Worm (Caenorhabditis elegans): ENCODE data around the gene kcnl-4.

DNA sequence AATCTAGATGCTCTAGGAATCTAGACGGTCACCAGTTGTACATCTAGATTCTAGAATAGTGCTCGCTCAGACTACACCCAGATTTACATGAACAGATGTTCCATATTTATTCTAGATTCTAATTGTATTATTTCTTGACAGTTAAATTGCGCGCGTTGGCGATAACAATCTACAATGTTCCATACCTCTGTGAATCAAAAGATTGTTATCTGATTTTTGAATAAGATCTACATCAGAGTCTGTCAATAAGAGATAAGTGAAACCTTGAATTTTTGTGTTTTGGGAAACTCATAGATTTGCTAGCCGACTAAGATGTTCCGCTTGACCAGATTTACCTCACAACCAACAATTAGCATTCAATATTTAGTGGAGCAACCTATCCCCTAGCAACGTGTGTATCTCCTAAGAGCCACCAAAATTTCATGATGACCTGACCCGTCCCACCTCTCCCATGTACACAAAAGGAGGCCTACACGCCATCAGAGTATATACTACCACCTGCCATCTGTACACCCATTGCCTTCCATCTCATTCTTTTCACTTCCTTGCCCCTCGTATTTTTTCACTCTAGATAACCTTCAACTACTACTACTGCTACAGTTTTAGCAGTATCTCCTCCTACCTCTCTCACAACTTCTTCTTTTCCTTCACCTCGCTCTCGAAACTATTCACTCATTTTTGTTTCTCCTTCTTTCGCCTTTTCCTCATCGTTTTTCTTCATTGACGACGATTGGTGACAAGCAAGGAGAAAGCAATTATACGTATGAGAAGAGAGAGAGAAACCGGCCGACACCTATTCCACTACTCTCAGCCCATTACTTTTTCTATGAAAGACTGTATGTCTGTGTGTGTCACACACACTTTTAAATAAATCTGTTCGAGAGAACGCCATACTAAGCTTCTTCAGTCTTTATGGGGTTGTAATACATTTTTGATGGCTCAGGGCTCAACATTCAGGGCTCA lies 23.9 kb upstream of the kcnl-4 start:
- TF ChIP-seq F49E8.2 (tag; optimal IDR thresholded peaks at IDR 0.05; ENCODE audit: insufficient read depth): no peak
- TF ChIP-seq ceh-100 (GFP tag; IDR thresholded peaks at IDR 0.05): no peak
- TF ChIP-seq zim-3 (tag; optimal IDR thresholded peaks at IDR 0.05): no peak
- TF ChIP-seq tlf-1 (GFP tag; optimal IDR thresholded peaks at IDR 0.05): no peak
- no peak for TF ChIP-seq dpff-1 (tag; optimal IDR thresholded peaks at IDR 0.05)
- TF ChIP-seq let-526 (GFP tag; IDR thresholded peaks at IDR 0.05): no peak
- TF ChIP-seq snpc-1.3 (tag; optimal IDR thresholded peaks at IDR 0.05; ENCODE audit: insufficient read depth): no peak
- no peak for TF ChIP-seq hmg-20 (GFP tag; IDR thresholded peaks at IDR 0.05)
- TF ChIP-seq snpc-4 (GFP tag; optimal IDR thresholded peaks at IDR 0.05): no peak
- TF ChIP-seq snpc-4 (tag; optimal IDR thresholded peaks at IDR 0.05): no peak
- no peak for TF ChIP-seq ztf-6 (GFP tag; IDR thresholded peaks at IDR 0.05)

All from whole organism, young adult.